Worm (Caenorhabditis elegans): Measurements from ENCODE around the gene jmjd-5.

The jmjd-5 gene

DNA sequence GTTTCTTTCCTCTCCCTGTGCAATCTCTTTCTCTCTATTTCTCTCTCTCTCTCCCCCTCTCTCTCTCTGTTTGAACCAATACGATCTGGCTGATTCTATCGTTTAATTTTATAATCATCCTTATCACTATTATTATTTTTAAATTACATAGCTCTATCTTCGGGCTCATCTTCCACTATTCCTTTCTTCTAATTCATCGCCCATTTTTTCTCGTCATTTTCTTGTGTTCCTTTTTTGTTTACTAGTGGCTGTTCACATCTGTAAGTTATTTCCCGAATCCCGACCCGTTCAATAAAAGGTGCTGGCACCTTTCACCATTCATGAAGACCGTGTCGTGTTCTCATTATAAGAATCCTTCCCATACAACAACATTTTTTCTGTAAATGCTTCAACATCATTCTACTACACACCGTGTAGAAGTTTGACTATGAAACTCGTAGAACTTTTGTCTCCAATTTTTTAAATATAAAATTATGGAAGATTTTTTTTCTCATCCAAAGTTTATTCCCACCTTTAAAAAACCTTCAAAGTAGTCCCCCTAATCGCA, 9.0 kb upstream of the jmjd-5 start (continued):
- TF ChIP-seq repo-1 (tag; optimal IDR thresholded peaks at IDR 0.05) (peak; percentile 20), lir-1 (GFP tag; conservative IDR thresholded peaks at IDR 0.05) (no peak), attf-6 (GFP tag; IDR thresholded peaks at IDR 0.05) (no peak), F55B11.4 (tag; optimal IDR thresholded peaks at IDR 0.05; ENCODE audit: borderline replicate concordance, insufficient read depth) (no peak), snpc-1.1 (tag; optimal IDR thresholded peaks at IDR 0.05; ENCODE audit: insufficient read depth) (no peak), B0019.2 (GFP tag; conservative IDR thresholded peaks at IDR 0.05) (no peak), snpc-4 (GFP tag; optimal IDR thresholded peaks at IDR 0.05) (no peak), snpc-4 (tag; optimal IDR thresholded peaks at IDR 0.05) (no peak), dpff-1 (tag; optimal IDR thresholded peaks at IDR 0.05) (no peak), pbrm-1 (GFP tag; IDR thresholded peaks at IDR 0.05) (peak; percentile 30; the same call in 1 of the 2 replicates), sdz-38 (tag; optimal IDR thresholded peaks at IDR 0.05) (no peak), aptf-2 (GFP tag; conservative IDR thresholded peaks at IDR 0.05) (no peak), attf-5 (GFP tag; optimal IDR thresholded peaks at IDR 0.05) (no peak), xnd-1 (tag; optimal IDR thresholded peaks at IDR 0.05) (no peak), pha-4 (tag; optimal IDR thresholded peaks at IDR 0.05) (no peak), lin-54 (GFP tag; optimal IDR thresholded peaks at IDR 0.05) (no peak), hsf-1 (GFP tag; IDR thresholded peaks at IDR 0.05) (0 out of 2 replicates have a peak, but pooled peaks have one; percentile 11)

DNA sequence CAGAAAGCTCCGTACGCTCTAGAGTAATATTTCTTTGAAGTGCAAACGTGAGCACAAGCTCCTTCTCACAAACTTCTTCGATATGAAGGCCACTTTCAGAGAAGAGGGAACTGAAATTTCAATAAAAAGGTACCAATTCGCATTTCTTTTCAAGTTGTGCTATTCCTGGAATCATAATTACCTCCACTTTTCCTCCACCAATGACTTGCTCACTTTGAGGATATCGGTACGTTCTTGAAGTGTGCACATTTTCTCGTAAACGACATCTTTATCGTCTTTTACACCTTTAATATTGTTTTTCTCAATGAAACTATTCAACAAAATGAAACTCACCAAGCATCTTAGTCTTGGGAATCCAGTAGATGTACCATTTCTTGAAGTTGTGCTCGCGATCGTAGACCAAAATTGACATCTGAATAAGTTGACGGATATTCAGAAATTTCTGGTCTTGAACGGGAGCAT, 8.0 kb upstream of the jmjd-5 start, which contains the start of gene scb-1:
scb-1 (minus strand) TSS at position 412 of the 462 bp plus-strand sequence.
- TF ChIP-seq nfyb-1 (GFP tag; IDR thresholded peaks at IDR 0.05), result 0 out of 2 replicates have a peak, but pooled peaks have one; percentile 18
- TF ChIP-seq B0336.3 (GFP tag; IDR thresholded peaks at IDR 0.05), result peak; percentile 22; the same call in 1 of the 2 replicates
- peak; percentile 42 for TF ChIP-seq ztf-26 (tag; optimal IDR thresholded peaks at IDR 0.05)
- 0 out of 2 replicates have a peak, but pooled peaks have one; percentile 27 for TF ChIP-seq ztf-25 (GFP tag; IDR thresholded peaks at IDR 0.05)
- peak; percentile 72 for TF ChIP-seq dpff-1 (tag; optimal IDR thresholded peaks at IDR 0.05)
- TF ChIP-seq madf-3 (GFP tag; IDR thresholded peaks at IDR 0.05), result 0 out of 2 replicates have a peak, but pooled peaks have one; percentile 48
- no peak for TF ChIP-seq ceh-100 (GFP tag; IDR thresholded peaks at IDR 0.05)
- no peak for TF ChIP-seq rpc-1 (optimal IDR thresholded peaks at IDR 0.05)
- no peak for TF ChIP-seq rpc-1 (tag; optimal IDR thresholded peaks at IDR 0.05)
- TF ChIP-seq let-607 (tag; optimal IDR thresholded peaks at IDR 0.05), result peak in 1 of 2 experiments; percentile 25
- TF ChIP-seq die-1 (tag; optimal IDR thresholded peaks at IDR 0.05), result no peak
- TF ChIP-seq snpc-3.4 (tag; optimal IDR thresholded peaks at IDR 0.05), result peak; percentile 16
- peak; percentile 12 for TF ChIP-seq Y53G8AR.9 (GFP tag; conservative IDR thresholded peaks at IDR 0.05)
- TF ChIP-seq pbrm-1 (GFP tag; IDR thresholded peaks at IDR 0.05), result peak; percentile 8; the same call in 1 of the 2 replicates
- TF ChIP-seq ama-1 (optimal IDR thresholded peaks at IDR 0.05), result peak; percentile 71
- no peak for TF ChIP-seq ama-1 (GFP tag; optimal IDR thresholded peaks at IDR 0.05)
- no peak for TF ChIP-seq F37B4.10 (GFP tag; IDR thresholded peaks at IDR 0.05)
- no peak for TF ChIP-seq egrh-3 (GFP tag; IDR thresholded peaks at IDR 0.05)

DNA sequence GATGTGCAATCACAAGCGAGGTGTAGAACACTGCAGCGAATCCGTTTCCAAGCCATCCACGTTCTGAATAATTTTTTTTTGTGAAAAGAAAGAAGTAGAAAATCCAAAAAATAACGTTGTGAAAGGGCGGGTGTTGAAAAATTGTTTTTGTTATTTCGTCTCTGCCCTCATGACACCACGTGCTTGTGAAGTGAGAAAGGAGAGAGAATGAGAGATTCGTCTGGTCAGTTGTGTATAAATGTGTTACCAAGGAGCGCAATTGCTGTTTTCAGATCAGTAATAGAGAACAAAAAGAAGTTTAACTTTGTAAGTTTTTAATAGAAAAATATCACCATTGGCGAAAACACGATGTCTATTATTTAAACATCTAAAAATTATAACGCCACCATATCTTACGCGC, 6.0 kb upstream of the jmjd-5 start:
- TF ChIP-seq rec-8 (tag; optimal IDR thresholded peaks at IDR 0.05) (no peak), cebp-1 (GFP tag; IDR thresholded peaks at IDR 0.05) (no peak), cebp-1 (tag; optimal IDR thresholded peaks at IDR 0.05) (peak; percentile 41), F55B11.4 (tag; optimal IDR thresholded peaks at IDR 0.05; ENCODE audit: borderline replicate concordance, insufficient read depth) (no peak), ceh-91 (GFP tag; IDR thresholded peaks at IDR 0.05) (no peak), egl-44 (GFP tag; IDR thresholded peaks at IDR 0.05) (no peak), lin-40 (tag; optimal IDR thresholded peaks at IDR 0.05) (peak; percentile 5), tbx-9 (tag; optimal IDR thresholded peaks at IDR 0.05; ENCODE audit: borderline replicate concordance) (no peak), ztf-22 (GFP tag; optimal IDR thresholded peaks at IDR 0.05) (no peak), mcd-1 (GFP tag; IDR thresholded peaks at IDR 0.05) (no peak), lin-35 (GFP tag; optimal IDR thresholded peaks at IDR 0.05) (peak in 1 of 3 experiments; percentile 42), K12H6.12 (tag; optimal IDR thresholded peaks at IDR 0.05) (peak; percentile 19), Y67H2A.10 (GFP tag; conservative IDR thresholded peaks at IDR 0.05) (no peak), let-526 (GFP tag; IDR thresholded peaks at IDR 0.05) (no peak), athp-1 (tag; optimal IDR thresholded peaks at IDR 0.05) (no peak)

Measured in whole organism, young adult.